Fruit fly (Drosophila melanogaster): ENCODE data around the gene CG9799.

DNA sequence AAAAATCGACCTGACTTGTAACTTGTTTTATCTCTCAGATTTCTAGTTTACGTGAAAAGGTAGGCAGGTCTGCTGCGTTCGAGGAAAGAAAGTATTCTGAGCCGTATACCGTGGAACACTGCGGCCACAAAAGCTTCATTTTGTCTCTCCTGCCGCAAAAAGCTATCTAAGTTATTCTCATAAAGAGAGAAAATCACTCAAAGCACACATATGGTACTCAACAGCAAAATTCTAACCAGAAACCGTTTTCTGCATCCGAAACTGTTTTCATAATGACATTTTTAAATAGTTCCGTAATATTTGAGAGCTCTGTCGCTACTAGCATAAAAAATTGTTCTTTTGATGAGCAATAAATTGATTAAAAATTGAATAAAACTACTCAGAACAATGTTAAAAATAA, 8.8 kb downstream of the CG9799 start, which contains the start of the genes CG9813 and CG8870:
- no peak for TF ChIP-seq pad (GFP tag; optimal IDR thresholded peaks at IDR 0.05)
- no peak for TF ChIP-seq cnc (optimal IDR thresholded peaks at IDR 0.05)
- TF ChIP-seq toe (GFP tag; optimal IDR thresholded peaks at IDR 0.05): no peak
- TF ChIP-seq Clk (GFP tag; optimal IDR thresholded peaks at IDR 0.05): no peak
- no peak for TF ChIP-seq kay (GFP tag; ENCODE audit: borderline replicate concordance)
- no peak for TF ChIP-seq CG7101 (tag; optimal IDR thresholded peaks at IDR 0.05)
- TF ChIP-seq CG7045 (GFP tag; optimal IDR thresholded peaks at IDR 0.05): no peak
